Fruit fly (Drosophila melanogaster) whole organism, embryonic: ENCODE measurements around the gene lawc.

Experiments
- Asciz ChIP-seq: fragments of 200-800 bp; sonication (Bioruptor generic); optimal IDR thresholded peaks from 2 replicates; lab custom pipeline; 2017; ENCODE audit warnings: missing biosample characterization, mild to moderate bottlenecking, missing genetic modification characterization, missing genetic modification reagents
- Bgb ChIP-seq: fragments of 200-800 bp; sonication (Bioruptor generic); IDR thresholded peaks from 2 replicates; pipeline ENCODE4 v1.3.6; 2022; ENCODE audit warnings: missing biosample characterization, missing genetic modification characterization; ENCODE audit not compliant: partially characterized antibody
- CG1024 ChIP-seq: fragments of 200-800 bp; sonication (Bioruptor generic); IDR thresholded peaks from 2 replicates; pipeline ENCODE4 v1.3.6; 2022; ENCODE audit warnings: missing biosample characterization, missing genetic modification characterization
- CG10321 ChIP-seq: fragments of 200-800 bp; sonication (Bioruptor generic); IDR thresholded peaks from 2 replicates; pipeline ENCODE4 v1.3.6; 2022; ENCODE audit warnings: missing biosample characterization, missing genetic modification characterization
- CG11085 ChIP-seq: fragments of 200-800 bp; sonication (Bioruptor generic); IDR thresholded peaks from 2 replicates; pipeline ENCODE4 v1.3.6; 2022; ENCODE audit warnings: missing biosample characterization, missing genetic modification characterization
- CG11093 ChIP-seq: fragments of 200-800 bp; sonication (Bioruptor generic); IDR thresholded peaks from 3 replicates; pipeline ENCODE4 v1.3.6; 2022; ENCODE audit warnings: missing biosample characterization, missing genetic modification characterization
- CG11247 ChIP-seq: fragments of 200-800 bp; sonication (Bioruptor generic); IDR thresholded peaks from 2 replicates; pipeline ENCODE4 v1.3.6; 2022; ENCODE audit warnings: missing biosample characterization, missing genetic modification characterization
- CG12104 ChIP-seq: fragments of 200-800 bp; sonication (Bioruptor generic); optimal IDR thresholded peaks from 3 replicates; lab custom pipeline; 2016; ENCODE audit warnings: missing biosample characterization, missing genetic modification characterization
- CG13123 ChIP-seq: fragments of 200-800 bp; sonication (Bioruptor generic); optimal IDR thresholded peaks from 2 replicates; lab custom pipeline; 2016; ENCODE audit warnings: missing biosample characterization, missing genetic modification characterization
- CG14965 ChIP-seq: fragments of 200-800 bp; sonication (Bioruptor generic); optimal IDR thresholded peaks from 2 replicates; lab custom pipeline; 2016; ENCODE audit warnings: missing biosample characterization, missing genetic modification characterization, borderline replicate concordance
- CG15514 ChIP-seq: fragments of 200-800 bp; sonication (Bioruptor generic); optimal IDR thresholded peaks from 3 replicates; lab custom pipeline; 2017; ENCODE audit warnings: missing biosample characterization, missing genetic modification characterization, mild to moderate bottlenecking, moderate library complexity, missing genetic modification reagents
- CG2129 ChIP-seq: fragments of 200-800 bp; sonication (Bioruptor generic); IDR thresholded peaks from 2 replicates; pipeline ENCODE4 v1.3.6; 2022; ENCODE audit warnings: missing biosample characterization, missing genetic modification characterization; ENCODE audit not compliant: partially characterized antibody
- CG2199 ChIP-seq: fragments of 200-800 bp; sonication (Bioruptor generic); IDR thresholded peaks from 3 replicates; pipeline ENCODE4 v1.3.6; 2022; ENCODE audit warnings: missing biosample characterization, missing genetic modification characterization
- CG31224 ChIP-seq: fragments of 200-800 bp; sonication (Bioruptor generic); IDR thresholded peaks from 2 replicates; pipeline ENCODE4 v1.3.6; 2022; ENCODE audit warnings: missing biosample characterization, missing genetic modification characterization
- CG4282 ChIP-seq: fragments of 200-800 bp; sonication (Bioruptor generic); optimal IDR thresholded peaks from 2 replicates; lab custom pipeline; 2016; ENCODE audit warnings: missing biosample characterization, missing genetic modification characterization
- CG4328 ChIP-seq: fragments of 200-800 bp; sonication (Bioruptor generic); optimal IDR thresholded peaks from 3 replicates; lab custom pipeline; 2017; ENCODE audit warnings: missing biosample characterization, missing genetic modification reagents, missing genetic modification characterization
- CG4404 ChIP-seq: fragments of 200-800 bp; sonication (Bioruptor generic); IDR thresholded peaks from 2 replicates; pipeline ENCODE4 v1.3.6; 2022; ENCODE audit warnings: missing biosample characterization, missing genetic modification characterization
- CG8089 ChIP-seq: fragments of 200-800 bp; sonication (Bioruptor generic); optimal IDR thresholded peaks from 3 replicates; lab custom pipeline; 2016; ENCODE audit warnings: missing biosample characterization, missing genetic modification characterization
- CG8290 ChIP-seq, 3 experiments: fragments of 200-800 bp; sonication (Bioruptor generic); optimal IDR thresholded peaks; 2 replicates each; lab custom pipeline; 2016 to 2019; ENCODE audit warnings: missing biosample characterization in 3 of 3, missing genetic modification characterization in 3 of 3, mild to moderate bottlenecking in 2 of 3, moderate library complexity in 1 of 3
- CG8765 ChIP-seq: fragments of 200-800 bp; sonication (Bioruptor generic); IDR thresholded peaks from 2 replicates; pipeline ENCODE4 v1.3.6; 2022; ENCODE audit warnings: missing biosample characterization, missing genetic modification characterization
- CHES-1-like ChIP-seq: fragments of 200-800 bp; sonication (Bioruptor generic); optimal IDR thresholded peaks from 2 replicates; lab custom pipeline; 2016; ENCODE audit warnings: missing biosample characterization, missing genetic modification characterization
- Ets97D ChIP-seq: fragments of 200-800 bp; sonication (Bioruptor generic); optimal IDR thresholded peaks from 3 replicates; lab custom pipeline; 2016; ENCODE audit warnings: missing biosample characterization, missing genetic modification characterization
- HLHmδ ChIP-seq: fragments of 200-800 bp; sonication (Bioruptor generic); optimal IDR thresholded peaks from 2 replicates; lab custom pipeline; 2018; ENCODE audit warnings: missing biosample characterization, mild to moderate bottlenecking, missing genetic modification characterization, moderate library complexity
- Myb ChIP-seq: fragments of 200-800 bp; sonication (Bioruptor generic); optimal IDR thresholded peaks from 2 replicates; lab custom pipeline; 2016; ENCODE audit warnings: missing biosample characterization, missing genetic modification characterization
- Scr ChIP-seq: fragments of 200-800 bp; sonication (Bioruptor generic); IDR thresholded peaks from 2 replicates; pipeline ENCODE4 v1.3.6; 2022; ENCODE audit warnings: missing biosample characterization, missing genetic modification characterization; ENCODE audit not compliant: partially characterized antibody
- Side ChIP-seq: fragments of 200-800 bp; sonication (Bioruptor generic); optimal IDR thresholded peaks from 2 replicates; lab custom pipeline; 2016; ENCODE audit warnings: missing biosample characterization, missing genetic modification characterization
- Six4 ChIP-seq: fragments of 200-800 bp; sonication (Bioruptor generic); optimal IDR thresholded peaks from 2 replicates; lab custom pipeline; 2016; ENCODE audit warnings: missing biosample characterization, missing genetic modification characterization
- Taf1 ChIP-seq: fragments of 200-800 bp; sonication (Bioruptor generic); IDR thresholded peaks from 2 replicates; pipeline ENCODE4 v1.3.6; 2022; ENCODE audit warnings: missing biosample characterization, missing genetic modification characterization
- cg ChIP-seq: fragments of 200-800 bp; sonication (Bioruptor generic); optimal IDR thresholded peaks from 3 replicates; lab custom pipeline; 2019; ENCODE audit warnings: missing biosample characterization, mild to moderate bottlenecking, missing genetic modification characterization, moderate library complexity
- ci ChIP-seq: fragments of 200-800 bp; sonication (Bioruptor generic); IDR thresholded peaks from 3 replicates; pipeline ENCODE4 v1.3.6; 2022; ENCODE audit warnings: missing biosample characterization, missing genetic modification characterization
- da ChIP-seq: fragments of 200-800 bp; sonication (Bioruptor generic); optimal IDR thresholded peaks from 2 replicates; lab custom pipeline; 2016; ENCODE audit warnings: missing biosample characterization, missing genetic modification characterization
- esg ChIP-seq: fragments of 200-800 bp; sonication (Bioruptor generic); conservative IDR thresholded peaks from 2 replicates; pipeline ENCODE4 v1.3.6; 2022; ENCODE audit warnings: missing biosample characterization, missing genetic modification characterization
- fd96Cb ChIP-seq: fragments of 200-800 bp; sonication (Bioruptor generic); optimal IDR thresholded peaks from 2 replicates; lab custom pipeline; 2018; ENCODE audit warnings: missing biosample characterization, mild to moderate bottlenecking, missing genetic modification characterization, moderate library complexity
- gem ChIP-seq: fragments of 200-800 bp; sonication (Bioruptor generic); optimal IDR thresholded peaks from 2 replicates; lab custom pipeline; 2019; ENCODE audit warnings: missing biosample characterization, mild to moderate bottlenecking, missing genetic modification characterization, moderate library complexity
- gfzf ChIP-seq: fragments of 200-800 bp; sonication (Bioruptor generic); optimal IDR thresholded peaks from 2 replicates; lab custom pipeline; 2016; ENCODE audit warnings: missing biosample characterization, mild to moderate bottlenecking, missing genetic modification characterization, moderate library complexity
- gro ChIP-seq: fragments of 200-800 bp; sonication (Bioruptor generic); optimal IDR thresholded peaks from 2 replicates; lab custom pipeline; 2016; ENCODE audit warnings: missing biosample characterization, missing genetic modification characterization
- hkb ChIP-seq, 2 experiments: fragments of 200-800 bp in 1 of 2; fragments of >200 bp in 1 of 2; sonication (Bioruptor generic) in 1 of 2; IDR thresholded peaks in 1 of 2; optimal IDR thresholded peaks in 1 of 2; 2 replicates each; pipeline versions ENCODE4 v1.3.6 to Lab custom; 2017 to 2022; ENCODE audit warnings: missing biosample characterization in 1 of 2, missing genetic modification characterization in 1 of 2
- maf-S ChIP-seq: fragments of 200-800 bp; sonication (Bioruptor generic); optimal IDR thresholded peaks from 2 replicates; lab custom pipeline; 2016; ENCODE audit warnings: missing biosample characterization, missing genetic modification characterization
- mld ChIP-seq: fragments of 200-800 bp; sonication (Bioruptor generic); IDR thresholded peaks from 3 replicates; pipeline ENCODE4 v1.3.6; 2022; ENCODE audit warnings: missing biosample characterization, missing genetic modification characterization; ENCODE audit not compliant: partially characterized antibody
- nau ChIP-seq: fragments of 200-800 bp; sonication (Bioruptor generic); optimal IDR thresholded peaks from 3 replicates; lab custom pipeline; 2017; ENCODE audit warnings: missing biosample characterization, mild to moderate bottlenecking, missing genetic modification characterization, missing genetic modification reagents
- org-1 ChIP-seq: fragments of 200-800 bp; sonication (Bioruptor generic); optimal IDR thresholded peaks from 2 replicates; lab custom pipeline; 2017; ENCODE audit warnings: missing biosample characterization, missing genetic modification characterization
- pfk ChIP-seq: fragments of 200-800 bp; sonication (Bioruptor generic); optimal IDR thresholded peaks from 2 replicates; lab custom pipeline; 2018; ENCODE audit warnings: missing biosample characterization, mild to moderate bottlenecking, missing genetic modification characterization, moderate library complexity
- pho ChIP-seq: fragments of 200-800 bp; sonication (Bioruptor generic); optimal IDR thresholded peaks from 2 replicates; lab custom pipeline; 2016; ENCODE audit warnings: missing biosample characterization, missing genetic modification characterization
- pnt ChIP-seq: fragments of 200-800 bp; sonication (Bioruptor generic); optimal IDR thresholded peaks from 3 replicates; lab custom pipeline; 2016; ENCODE audit warnings: missing biosample characterization, missing genetic modification characterization
- pzg ChIP-seq: fragments of 200-800 bp; sonication (Bioruptor generic); optimal IDR thresholded peaks from 3 replicates; lab custom pipeline; 2018; ENCODE audit warnings: missing biosample characterization, mild to moderate bottlenecking, missing genetic modification characterization, moderate library complexity
- sd ChIP-seq: fragments of 200-800 bp; sonication (Bioruptor generic); optimal IDR thresholded peaks from 3 replicates; lab custom pipeline; 2018; ENCODE audit warnings: missing biosample characterization, mild to moderate bottlenecking, missing genetic modification characterization, moderate library complexity
- so ChIP-seq: fragments of 200-800 bp; sonication (Bioruptor generic); IDR thresholded peaks from 3 replicates; pipeline ENCODE4 v1.3.6; 2022; ENCODE audit warnings: missing biosample characterization, missing genetic modification characterization

Gene lawc

DNA sequence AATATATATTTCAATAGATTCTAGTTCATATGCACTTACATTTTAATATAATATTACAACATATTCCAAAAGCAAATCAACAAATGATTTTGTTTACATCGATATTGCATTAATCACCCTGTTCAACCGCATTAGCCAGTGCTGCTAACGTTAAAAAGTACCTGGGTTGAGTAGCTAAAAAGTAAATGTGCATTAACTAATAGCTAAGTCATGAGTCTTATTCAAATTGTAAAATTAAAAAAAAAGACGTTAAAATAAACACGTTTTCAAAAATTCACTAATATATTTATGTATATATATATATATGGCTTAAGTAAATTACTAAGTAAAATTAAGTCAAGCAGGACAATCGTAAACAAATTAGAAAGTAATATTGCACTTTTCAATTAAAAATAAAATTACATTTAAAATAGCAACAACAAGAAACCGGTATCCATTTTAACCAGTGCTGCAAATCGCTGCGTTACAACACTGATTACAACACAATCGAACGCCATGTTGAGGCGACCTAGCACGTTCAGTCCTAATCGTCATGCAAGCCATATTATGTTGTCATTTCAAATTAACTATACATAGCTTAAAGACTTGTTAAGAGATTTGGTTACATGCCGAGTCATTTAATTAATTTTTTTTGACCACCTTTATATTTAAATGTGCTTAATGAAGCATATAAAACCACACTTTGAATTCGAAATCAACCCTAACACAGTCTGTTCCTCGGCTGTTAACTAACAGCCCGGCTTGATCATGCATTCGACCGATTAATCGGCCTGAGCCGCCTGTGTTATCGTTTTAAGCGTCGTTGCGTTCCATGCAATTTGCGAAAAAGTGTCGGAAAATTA is 13.1 kb downstream of the lawc start, which contains the start of gene CG10555 (continued):
- TF ChIP-seq HLHmδ (GFP tag; lab: Kevin White, UChicago): no peak
- no peak for TF ChIP-seq cg (GFP tag; lab: Kevin White, UChicago)
- peak; percentile 23; the same call in 1 of the 2 replicates for TF ChIP-seq CG2129
- peak; percentile 59 for TF ChIP-seq Six4 (GFP tag; lab: Kevin White, UChicago)
- peak; percentile 60 for TF ChIP-seq CG14965 (GFP tag; lab: Kevin White, UChicago)
- TF ChIP-seq CG2199 (GFP tag; lab: Robert Waterston, UW): peak; percentile 26; the same call in 1 of the 3 replicates
- TF ChIP-seq maf-S (GFP tag; lab: Kevin White, UChicago): peak; percentile 85
- no peak for TF ChIP-seq nau (GFP tag; lab: Kevin White, UChicago)
- peak; percentile 96 for TF ChIP-seq gem (tag; lab: Kevin White, UChicago)
- peak; percentile 86 for TF ChIP-seq CG8765 (GFP tag; lab: Robert Waterston, UW)
- no peak for TF ChIP-seq CG10321 (GFP tag; lab: Robert Waterston, UW)
- TF ChIP-seq hkb (optimal IDR thresholded peaks at IDR 0.05; lab: Kevin White, UChicago): peak; percentile 95
- TF ChIP-seq hkb (GFP tag; IDR thresholded peaks at IDR 0.05; lab: Robert Waterston, UW): peak; percentile 82
- TF ChIP-seq sd (tag; lab: Kevin White, UChicago): no peak
- TF ChIP-seq CG4328: peak; percentile 75
- TF ChIP-seq CG4282 (GFP tag; lab: Kevin White, UChicago): peak; percentile 92
- TF ChIP-seq CG11247 (GFP tag; lab: Robert Waterston, UW): peak; percentile 89
- TF ChIP-seq Ets97D: peak; percentile 88
- TF ChIP-seq gro (GFP tag; lab: Kevin White, UChicago): peak; percentile 81
- TF ChIP-seq CG8089: peak; percentile 91
- TF ChIP-seq CG13123 (GFP tag; lab: Kevin White, UChicago): peak; percentile 71
- no peak for TF ChIP-seq pfk (GFP tag; lab: Kevin White, UChicago)
- TF ChIP-seq CG11085 (GFP tag; lab: Robert Waterston, UW): peak; percentile 80
- peak; percentile 72 for TF ChIP-seq Taf1 (GFP tag; lab: Robert Waterston, UW)
- TF ChIP-seq CG1024 (GFP tag; lab: Robert Waterston, UW): peak; percentile 51
- TF ChIP-seq gfzf (GFP tag; lab: Kevin White, UChicago): peak; percentile 16
- peak; percentile 80 for TF ChIP-seq Bgb (GFP tag; lab: Robert Waterston, UW)
- TF ChIP-seq CG4404 (GFP tag; lab: Robert Waterston, UW): peak; percentile 93
- TF ChIP-seq Side: peak; percentile 77
- peak; percentile 75 for TF ChIP-seq CG12104 (GFP tag; lab: Kevin White, UChicago)
- peak; percentile 90 for TF ChIP-seq esg (GFP tag; lab: Robert Waterston, UW)
- TF ChIP-seq mld (GFP tag; lab: Robert Waterston, UW): peak; percentile 47; the same call in 1 of the 3 replicates
- TF ChIP-seq ci (GFP tag; lab: Robert Waterston, UW): peak; percentile 93
- TF ChIP-seq pnt: peak; percentile 67
- peak; percentile 45 for TF ChIP-seq pzg (GFP tag; lab: Kevin White, UChicago)
- peak; percentile 80 for TF ChIP-seq Myb
- peak; percentile 81; the same call in 2 of the 3 replicates for TF ChIP-seq so (GFP tag; lab: Robert Waterston, UW)
- TF ChIP-seq CHES-1-like (GFP tag; lab: Kevin White, UChicago): peak; percentile 85
- TF ChIP-seq Scr (GFP tag; lab: Robert Waterston, UW): peak; percentile 73
- TF ChIP-seq CG31224 (GFP tag; lab: Robert Waterston, UW): peak; percentile 70; the same call in 1 of the 2 replicates
- peak; percentile 24 for TF ChIP-seq org-1
- TF ChIP-seq Asciz: no peak
- TF ChIP-seq CG11093 (GFP tag; lab: Robert Waterston, UW): peak; percentile 83
- TF ChIP-seq da (GFP tag; lab: Kevin White, UChicago): peak; percentile 80
- peak; percentile 47 for TF ChIP-seq CG15514
- TF ChIP-seq fd96Cb (tag; lab: Kevin White, UChicago): peak; percentile 80
- peak; percentile 22 for TF ChIP-seq CG8290 (GFP tag; optimal IDR thresholded peaks at IDR 0.05; lab: Kevin White, UChicago)
- peak; percentile 64 to 81 for TF ChIP-seq CG8290 (tag; optimal IDR thresholded peaks at IDR 0.05; lab: Kevin White, UChicago)
- peak; percentile 94 for TF ChIP-seq pho
